Fruit fly (Drosophila melanogaster) whole organism, wandering third instar larva: ENCODE measurements around the gene CG31793.

Experiments used
- Abd-B ChIP-seq: fragments of >200 bp; optimal IDR thresholded peaks from 2 replicates; lab custom pipeline; 2017; ENCODE audit warnings: missing biosample characterization, missing genetic modification characterization
- CG32264 ChIP-seq: fragments of 200-800 bp; sonication (Bioruptor generic); optimal IDR thresholded peaks from 2 replicates; lab custom pipeline; 2016; ENCODE audit warnings: missing biosample characterization, missing genetic modification characterization
- CG9705 ChIP-seq: fragments of 200-800 bp; sonication (Bioruptor generic); optimal IDR thresholded peaks from 2 replicates; lab custom pipeline; 2018; ENCODE audit warnings: missing biosample characterization, mild to moderate bottlenecking, missing genetic modification characterization
- CrebA ChIP-seq: fragments of 200-800 bp; sonication (Bioruptor generic); optimal IDR thresholded peaks from 2 replicates; lab custom pipeline; 2016; ENCODE audit warnings: missing biosample characterization, mild to moderate bottlenecking, missing genetic modification characterization, borderline replicate concordance
- Dfd ChIP-seq: fragments of >200 bp; optimal IDR thresholded peaks from 2 replicates; lab custom pipeline; 2017; ENCODE audit warnings: missing biosample characterization, missing genetic modification characterization
- Dif ChIP-seq: fragments of 200-275, 200-300 bp; sonication (Bioruptor generic); optimal IDR thresholded peaks from 2 replicates; lab custom pipeline; 2018; ENCODE audit warnings: missing biosample characterization, missing genetic modification characterization; ENCODE audit not compliant: partially characterized antibody
- GATAd ChIP-seq: sonication (Bioruptor generic); optimal IDR thresholded peaks from 2 replicates; lab custom pipeline; 2016; ENCODE audit warnings: missing biosample characterization, missing genetic modification characterization
- HLH106 ChIP-seq: fragments of 200-800 bp; optimal IDR thresholded peaks from 3 replicates; lab custom pipeline; 2019; ENCODE audit warnings: missing biosample characterization, mild to moderate bottlenecking, missing genetic modification characterization, moderate library complexity
- Hnf4 ChIP-seq: fragments of 200-800 bp; sonication (Bioruptor generic); optimal IDR thresholded peaks from 2 replicates; lab custom pipeline; 2016; ENCODE audit warnings: missing biosample characterization, mild to moderate bottlenecking, missing genetic modification characterization
- Hr78 ChIP-seq: fragments of >200 bp; optimal IDR thresholded peaks from 2 replicates; lab custom pipeline; 2017; ENCODE audit warnings: missing biosample characterization, missing genetic modification characterization
- Hr83 ChIP-seq: fragments of 200-300 bp; sonication (Bioruptor generic); optimal IDR thresholded peaks from 2 replicates; lab custom pipeline; 2016; ENCODE audit warnings: missing biosample characterization, mild to moderate bottlenecking, missing genetic modification characterization, moderate library complexity; ENCODE audit not compliant: poor library complexity, severe bottlenecking
- Jra ChIP-seq: sonication (Bioruptor generic); optimal IDR thresholded peaks from 2 replicates; lab custom pipeline; 2016; ENCODE audit warnings: missing biosample characterization, missing genetic modification characterization
- Mio ChIP-seq: sonication (Bioruptor generic); optimal IDR thresholded peaks from 2 replicates; lab custom pipeline; 2016; ENCODE audit warnings: missing biosample characterization, missing genetic modification characterization
- Myc ChIP-seq: fragments of >200 bp; optimal IDR thresholded peaks from 2 replicates; lab custom pipeline; 2017
- N ChIP-seq: fragments of >200 bp; optimal IDR thresholded peaks from 2 replicates; lab custom pipeline; 2018; ENCODE audit warnings: missing biosample characterization, missing external identifiers, missing genetic modification characterization
- OdsH ChIP-seq: fragments of 200-800 bp; sonication (Bioruptor generic); optimal IDR thresholded peaks from 2 replicates; lab custom pipeline; 2016; ENCODE audit warnings: missing biosample characterization, mild to moderate bottlenecking, missing genetic modification characterization
- Rel ChIP-seq, 2 experiments: fragments of 200-800 bp; sonication (Bioruptor generic) in 1 of 2; optimal IDR thresholded peaks; 2 replicates in 1 of 2; 3 replicates in 1 of 2; lab custom pipeline; 2016 to 2019; ENCODE audit warnings: mild to moderate bottlenecking in 2 of 2, missing biosample characterization in 2 of 2, missing genetic modification characterization in 2 of 2, moderate library complexity in 1 of 2
- Sp1 ChIP-seq: fragments of 200-800 bp; sonication (Bioruptor generic); optimal IDR thresholded peaks from 3 replicates; lab custom pipeline; 2019; ENCODE audit warnings: missing biosample characterization, mild to moderate bottlenecking, missing genetic modification characterization, moderate library complexity
- Vsx2 ChIP-seq: fragments of 200-300, 225-300 bp; sonication (Bioruptor generic); optimal IDR thresholded peaks from 2 replicates; lab custom pipeline; 2018; ENCODE audit warnings: missing biosample characterization, missing genetic modification characterization; ENCODE audit not compliant: partially characterized antibody
- br ChIP-seq: fragments of 200-800 bp; sonication (Bioruptor generic); optimal IDR thresholded peaks from 2 replicates; lab custom pipeline; 2016; ENCODE audit warnings: missing biosample characterization, missing genetic modification characterization
- brk ChIP-seq: fragments of 200-800 bp; sonication (Bioruptor generic); optimal IDR thresholded peaks from 2 replicates; lab custom pipeline; 2016; ENCODE audit warnings: missing biosample characterization, mild to moderate bottlenecking, missing genetic modification characterization
- dl ChIP-seq, 2 experiments: fragments of 175-275, 200-275 bp in 1 of 2; fragments of 200-275 bp in 1 of 2; sonication (Bioruptor generic); optimal IDR thresholded peaks; lab custom pipeline; 2018; ENCODE audit warnings: mild to moderate bottlenecking in 2 of 2, missing biosample characterization in 2 of 2, missing genetic modification characterization in 2 of 2, moderate library complexity in 2 of 2; ENCODE audit not compliant: partially characterized antibody in 2 of 2, insufficient read depth in 1 of 2
- dmrt93B ChIP-seq: fragments of 200-800 bp; sonication (Bioruptor generic); optimal IDR thresholded peaks from 2 replicates; lab custom pipeline; 2018; ENCODE audit warnings: missing biosample characterization, mild to moderate bottlenecking, missing genetic modification characterization
- dsf ChIP-seq: sonication (Bioruptor generic); optimal IDR thresholded peaks from 2 replicates; lab custom pipeline; 2016; ENCODE audit warnings: missing biosample characterization, missing genetic modification characterization, borderline replicate concordance
- ey ChIP-seq: fragments of 200-800 bp; sonication (Bioruptor generic); optimal IDR thresholded peaks from 2 replicates; lab custom pipeline; 2016; ENCODE audit warnings: missing biosample characterization, missing genetic modification characterization
- foxo ChIP-seq, 2 experiments: fragments of 200-800 bp; sonication (Bioruptor generic); optimal IDR thresholded peaks; 2 replicates in 1 of 2; 3 replicates in 1 of 2; lab custom pipeline; 2016 to 2017; ENCODE audit warnings: missing biosample characterization in 2 of 2, missing genetic modification characterization in 2 of 2
- fru ChIP-seq: fragments of 200-800 bp; sonication (Bioruptor generic); optimal IDR thresholded peaks from 3 replicates; lab custom pipeline; 2016; ENCODE audit warnings: missing biosample characterization, mild to moderate bottlenecking, missing genetic modification characterization
- h ChIP-seq: fragments of 200-800 bp; sonication (Bioruptor generic); optimal IDR thresholded peaks from 3 replicates; lab custom pipeline; 2016; ENCODE audit warnings: missing biosample characterization, mild to moderate bottlenecking, missing genetic modification characterization
- jim ChIP-seq: fragments of 175-275, 200-325 bp; sonication (Bioruptor generic); optimal IDR thresholded peaks from 2 replicates; lab custom pipeline; 2016; ENCODE audit warnings: missing biosample characterization, mild to moderate bottlenecking, missing genetic modification characterization
- lola ChIP-seq: fragments of >200 bp; optimal IDR thresholded peaks from 2 replicates; lab custom pipeline; 2017; ENCODE audit warnings: missing biosample characterization, missing genetic modification characterization
- pan ChIP-seq: fragments of >200 bp; optimal IDR thresholded peaks from 2 replicates; lab custom pipeline; 2017
- psq ChIP-seq: fragments of 200-800 bp; sonication (Bioruptor generic); optimal IDR thresholded peaks from 3 replicates; lab custom pipeline; 2017; ENCODE audit warnings: missing biosample characterization, mild to moderate bottlenecking, missing genetic modification characterization, moderate library complexity
- rgr ChIP-seq: fragments of 200-800 bp; sonication (Bioruptor generic); optimal IDR thresholded peaks from 3 replicates; lab custom pipeline; 2016; ENCODE audit warnings: missing biosample characterization, mild to moderate bottlenecking, missing genetic modification characterization
- sage ChIP-seq: fragments of 200-800 bp; sonication (Bioruptor generic); optimal IDR thresholded peaks from 2 replicates; lab custom pipeline; 2016; ENCODE audit warnings: missing biosample characterization, mild to moderate bottlenecking, missing genetic modification characterization
- sv ChIP-seq: fragments of 200-800 bp; sonication (Bioruptor generic); optimal IDR thresholded peaks from 3 replicates; lab custom pipeline; 2016; ENCODE audit warnings: missing biosample characterization, missing genetic modification characterization
- tai ChIP-seq: sonication (Bioruptor generic); optimal IDR thresholded peaks from 2 replicates; lab custom pipeline; 2016; ENCODE audit warnings: missing biosample characterization, missing genetic modification characterization
- usp ChIP-seq: fragments of >200 bp; optimal IDR thresholded peaks from 2 replicates; lab custom pipeline; 2017; ENCODE audit warnings: missing biosample characterization, missing genetic modification characterization
- woc ChIP-seq: sonication (Bioruptor generic); optimal IDR thresholded peaks from 2 replicates; lab custom pipeline; 2016; ENCODE audit warnings: missing biosample characterization, mild to moderate bottlenecking, missing genetic modification characterization

The CG31793 gene

dm6 chr2L:18974063-18974779 is 28.9 kb upstream of the CG31793 start, which contains the start of the genes L2HGDH and CG10431:
TSS of gene L2HGDH (minus strand) at chr2L:18974448.
TSS of gene CG10431 (plus strand) at chr2L:18974710.
- TF ChIP-seq Abd-B (GFP tag; lab: Kevin White, UChicago) = no peak
- no peak for TF ChIP-seq Hr78 (GFP tag; lab: Kevin White, UChicago)
- peak; percentile 60 for TF ChIP-seq Dif (GFP tag; lab: Kevin White, UChicago)
- TF ChIP-seq CG9705 = peak; percentile 69
- peak; percentile 79 for TF ChIP-seq Jra
- TF ChIP-seq dmrt93B (GFP tag; lab: Kevin White, UChicago) = no peak
- no peak for TF ChIP-seq lola
- TF ChIP-seq CrebA (GFP tag; lab: Kevin White, UChicago) = no peak
- TF ChIP-seq jim (GFP tag; lab: Kevin White, UChicago) = no peak
- no peak for TF ChIP-seq dl (GFP tag; optimal IDR thresholded peaks at IDR 0.05; lab: Kevin White, UChicago; ENCODE audit: insufficient read depth in 1 of 2, partially characterized antibody in 2 of 2)
- peak; percentile 57 for TF ChIP-seq psq (GFP tag; lab: Kevin White, UChicago)
- TF ChIP-seq Hnf4 (GFP tag; lab: Kevin White, UChicago) = peak; percentile 77
- no peak for TF ChIP-seq Myc (lab: Kevin White, UChicago)
- peak; percentile 48 for TF ChIP-seq sv (GFP tag; lab: Kevin White, UChicago)
- TF ChIP-seq Sp1 (GFP tag; lab: Kevin White, UChicago) = peak; percentile 85
- TF ChIP-seq sage (GFP tag; lab: Kevin White, UChicago) = peak; percentile 24
- TF ChIP-seq br = peak; percentile 71
- TF ChIP-seq Rel (GFP tag; optimal IDR thresholded peaks at IDR 0.05; lab: Kevin White, UChicago) = no peak
- TF ChIP-seq Rel (tag; optimal IDR thresholded peaks at IDR 0.05; lab: Kevin White, UChicago) = peak; percentile 57
- peak; percentile 57 for TF ChIP-seq woc (GFP tag; lab: Kevin White, UChicago)
- no peak for TF ChIP-seq Mio (GFP tag; lab: Kevin White, UChicago)
- TF ChIP-seq h (GFP tag; lab: Kevin White, UChicago) = peak; percentile 83
- no peak for TF ChIP-seq brk (GFP tag; lab: Kevin White, UChicago)
- TF ChIP-seq fru (GFP tag; lab: Kevin White, UChicago) = peak; percentile 79
- peak; percentile 78 for TF ChIP-seq OdsH (GFP tag; lab: Kevin White, UChicago)
- no peak for TF ChIP-seq N (GFP tag; lab: Kevin White, UChicago)
- peak; percentile 22 for TF ChIP-seq Hr83 (GFP tag; lab: Kevin White, UChicago)
- no peak for TF ChIP-seq pan (lab: Kevin White, UChicago)
- TF ChIP-seq dsf (GFP tag; lab: Kevin White, UChicago) = peak; percentile 32
- peak; percentile 64 for TF ChIP-seq GATAd (GFP tag; lab: Kevin White, UChicago)
- TF ChIP-seq rgr = peak; percentile 76
- no peak for TF ChIP-seq Dfd
- no peak for TF ChIP-seq tai (GFP tag; lab: Kevin White, UChicago)
- no peak for TF ChIP-seq usp (GFP tag; lab: Kevin White, UChicago)
- peak; percentile 20 for TF ChIP-seq CG32264 (GFP tag; lab: Kevin White, UChicago)
- TF ChIP-seq Vsx2 (GFP tag; lab: Kevin White, UChicago) = no peak
- peak in 1 of 2 experiments; percentile 81 for TF ChIP-seq foxo (GFP tag; optimal IDR thresholded peaks at IDR 0.05; lab: Kevin White, UChicago)
- TF ChIP-seq HLH106 (tag; lab: Kevin White, UChicago) = peak; percentile 80
- TF ChIP-seq ey (GFP tag; lab: Kevin White, UChicago) = peak; percentile 52
- TF ChIP-seq, all 38 proteins: peak for 22

dm6 chr2L:18976749-18977148 is 26.4 kb upstream of the CG31793 start:
- no peak for TF ChIP-seq sv (GFP tag; lab: Kevin White, UChicago)
- TF ChIP-seq Hnf4 (GFP tag; lab: Kevin White, UChicago) = no peak
- no peak for TF ChIP-seq dmrt93B (GFP tag; lab: Kevin White, UChicago)
- TF ChIP-seq Dfd = no peak
- TF ChIP-seq psq (GFP tag; lab: Kevin White, UChicago) = no peak
- TF ChIP-seq CG9705 = no peak
- TF ChIP-seq CrebA (GFP tag; lab: Kevin White, UChicago) = no peak
- TF ChIP-seq, all 38 proteins: peak for 0
